Fruit fly (Drosophila melanogaster): ENCODE measurements around the gene CG7536.

Gene CG7536

DNA sequence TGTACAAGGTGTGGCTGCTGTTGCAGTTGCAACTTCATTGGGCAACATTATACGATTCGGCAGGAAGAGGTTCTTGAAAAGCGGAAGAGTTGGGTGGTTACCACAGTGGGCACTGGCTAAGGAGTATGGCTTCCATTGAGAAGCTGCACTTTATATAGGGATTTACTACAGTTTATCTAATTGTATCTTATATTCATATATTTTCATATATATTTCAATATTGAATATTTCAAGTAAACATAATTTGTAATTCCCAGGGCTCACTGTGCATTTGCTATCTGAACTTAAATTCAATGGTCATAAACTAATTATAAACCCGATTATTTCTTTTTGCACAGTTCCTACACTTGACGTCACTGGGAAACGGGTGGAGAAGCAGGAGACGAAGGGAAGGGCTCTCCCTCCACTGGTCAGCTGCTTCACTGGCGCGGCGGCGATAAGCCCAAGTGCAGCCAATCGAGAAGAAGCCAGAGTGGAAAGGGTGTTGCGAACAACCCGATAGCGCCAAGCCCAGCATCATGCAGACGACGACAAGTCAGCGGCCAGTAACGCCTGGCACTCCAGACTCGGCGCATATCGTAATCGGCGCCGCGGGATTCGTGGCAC is 6.5 kb upstream of the CG7536 start (continued):
- no peak for TF ChIP-seq Eip93F (GFP tag; optimal IDR thresholded peaks at IDR 0.05)
- TF ChIP-seq Sox102F (GFP tag; optimal IDR thresholded peaks at IDR 0.05) = peak; percentile 13
- peak in 1 of 2 experiments; percentile 14 for TF ChIP-seq salr (GFP tag; optimal IDR thresholded peaks at IDR 0.05)
- no peak for TF ChIP-seq CG8319 (GFP tag; optimal IDR thresholded peaks at IDR 0.05)
- no peak for TF ChIP-seq Ets21C (GFP tag; optimal IDR thresholded peaks at IDR 0.05)
- TF ChIP-seq CG6792 (GFP tag; optimal IDR thresholded peaks at IDR 0.05) = peak; percentile 46
- peak; percentile 33 for TF ChIP-seq Lpt (GFP tag; optimal IDR thresholded peaks at IDR 0.05)
- peak; percentile 51 for TF ChIP-seq esn (GFP tag; optimal IDR thresholded peaks at IDR 0.05)
- TF ChIP-seq CG15336 (GFP tag; IDR thresholded peaks at IDR 0.05) = peak; percentile 65
- TF ChIP-seq CG8632 (GFP tag; optimal IDR thresholded peaks at IDR 0.05) = peak; percentile 29
- peak; percentile 61 for TF ChIP-seq svp (GFP tag)
- no peak for TF ChIP-seq Blimp-1 (GFP tag; optimal IDR thresholded peaks at IDR 0.05)
- peak; percentile 56 for TF ChIP-seq CG6808 (GFP tag; optimal IDR thresholded peaks at IDR 0.05)

dm6 chrX:18094130-18094529 is 5.8 kb upstream of the CG7536 start:
- TF ChIP-seq Eip78C (GFP tag) = peak; percentile 24
- no peak for TF ChIP-seq CG10669 (GFP tag; optimal IDR thresholded peaks at IDR 0.05)

DNA sequence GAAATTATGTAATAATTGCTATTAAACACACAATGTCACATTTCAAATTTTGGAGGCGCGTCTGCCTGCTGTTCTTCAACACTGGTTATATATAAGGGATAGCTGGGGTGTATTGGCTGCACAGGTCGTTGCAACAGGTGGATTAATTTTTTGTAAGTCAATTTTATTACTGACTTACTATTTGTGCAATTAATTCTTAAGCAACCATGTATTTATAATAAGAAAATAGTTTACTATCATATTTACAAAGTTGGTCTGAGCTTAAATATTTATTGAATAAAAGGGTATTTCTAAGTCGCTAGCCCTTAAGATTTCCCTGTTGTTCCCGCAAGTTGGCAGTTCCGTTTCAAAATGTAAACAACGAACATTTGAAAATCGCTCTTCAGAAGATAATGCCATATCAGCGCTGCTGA is 4.5 kb upstream of the CG7536 start, which contains the start of gene RhoGAP16F:
TSS of gene RhoGAP16F (plus strand) at position 336 of the 413 bp plus-strand sequence.
- TF ChIP-seq CG8319 (GFP tag; optimal IDR thresholded peaks at IDR 0.05) = peak; percentile 68
- TF ChIP-seq Blimp-1 (GFP tag; optimal IDR thresholded peaks at IDR 0.05) = peak; percentile 52
- TF ChIP-seq Hr39 (GFP tag; optimal IDR thresholded peaks at IDR 0.05) = peak; percentile 82
- TF ChIP-seq Sox15 (GFP tag; optimal IDR thresholded peaks at IDR 0.05) = peak; percentile 74
- TF ChIP-seq Hr4 (GFP tag; optimal IDR thresholded peaks at IDR 0.05) = peak; percentile 75
- TF ChIP-seq CG11762 (GFP tag; optimal IDR thresholded peaks at IDR 0.05; ENCODE audit: insufficient read depth) = peak; percentile 61
- peak; percentile 87 for TF ChIP-seq Smox (GFP tag; optimal IDR thresholded peaks at IDR 0.05)
- peak; percentile 70 for TF ChIP-seq CG3032 (tag; optimal IDR thresholded peaks at IDR 0.05)
- TF ChIP-seq CG16779 (tag; optimal IDR thresholded peaks at IDR 0.05) = peak; percentile 17
- TF ChIP-seq CG6854 (GFP tag; optimal IDR thresholded peaks at IDR 0.05) = peak; percentile 27
- TF ChIP-seq achi (GFP tag; optimal IDR thresholded peaks at IDR 0.05) = peak; percentile 82
- TF ChIP-seq CG3919 (GFP tag; optimal IDR thresholded peaks at IDR 0.05) = peak; percentile 80
- peak; percentile 90 for TF ChIP-seq svp (GFP tag)
- TF ChIP-seq Sox14 (GFP tag; optimal IDR thresholded peaks at IDR 0.05) = peak; percentile 80
- TF ChIP-seq CG10669 (GFP tag; optimal IDR thresholded peaks at IDR 0.05) = peak; percentile 74
- TF ChIP-seq CG4318 (GFP tag; optimal IDR thresholded peaks at IDR 0.05) = peak; percentile 52
- TF ChIP-seq esn (GFP tag; optimal IDR thresholded peaks at IDR 0.05) = peak; percentile 87
- peak; percentile 87 for TF ChIP-seq CG31627 (GFP tag; optimal IDR thresholded peaks at IDR 0.05)
- TF ChIP-seq Met (GFP tag; optimal IDR thresholded peaks at IDR 0.05) = peak; percentile 87
- TF ChIP-seq CG6276 (GFP tag; optimal IDR thresholded peaks at IDR 0.05) = peak; percentile 45
- TF ChIP-seq CG8119 (GFP tag; IDR thresholded peaks at IDR 0.05) = peak; percentile 77
- TF ChIP-seq CG10631 (GFP tag; optimal IDR thresholded peaks at IDR 0.05) = peak; percentile 76
- TF ChIP-seq Gug (GFP tag; IDR thresholded peaks at IDR 0.05) = peak; percentile 71
- TF ChIP-seq Eip75B (GFP tag; optimal IDR thresholded peaks at IDR 0.05) = peak; percentile 75
- TF ChIP-seq topi (GFP tag; optimal IDR thresholded peaks at IDR 0.05) = peak; percentile 87
- TF ChIP-seq cyc (GFP tag; optimal IDR thresholded peaks at IDR 0.05) = peak; percentile 85
- TF ChIP-seq Sox102F (GFP tag; optimal IDR thresholded peaks at IDR 0.05) = peak; percentile 80
- peak; percentile 90 for TF ChIP-seq Eip78C (GFP tag)
- peak; percentile 56; the same call in 1 of the 2 replicates for TF ChIP-seq CG11294 (GFP tag; IDR thresholded peaks at IDR 0.05)
- peak; percentile 82 for TF ChIP-seq CG32006 (GFP tag; optimal IDR thresholded peaks at IDR 0.05)
- peak; percentile 76 for TF ChIP-seq Ets21C (GFP tag; optimal IDR thresholded peaks at IDR 0.05)
- TF ChIP-seq OdsH (GFP tag; optimal IDR thresholded peaks at IDR 0.05) = peak; percentile 85
- TF ChIP-seq Hr38 (GFP tag; optimal IDR thresholded peaks at IDR 0.05) = no peak
- TF ChIP-seq CG9139 (GFP tag; optimal IDR thresholded peaks at IDR 0.05) = peak; percentile 47
- TF ChIP-seq CG11902 (GFP tag; optimal IDR thresholded peaks at IDR 0.05) = peak; percentile 71
- TF ChIP-seq CG6808 (GFP tag; optimal IDR thresholded peaks at IDR 0.05) = peak; percentile 65
- TF ChIP-seq fkh (GFP tag; optimal IDR thresholded peaks at IDR 0.05) = peak; percentile 87
- TF ChIP-seq dac (GFP tag; optimal IDR thresholded peaks at IDR 0.05) = peak; percentile 70
- peak; percentile 83 for TF ChIP-seq pdm3 (GFP tag; optimal IDR thresholded peaks at IDR 0.05)
- peak; percentile 76 for TF ChIP-seq CG15336 (GFP tag; IDR thresholded peaks at IDR 0.05)
- peak; percentile 65 for TF ChIP-seq net (GFP tag; optimal IDR thresholded peaks at IDR 0.05)
